Fruit fly (Drosophila melanogaster): ENCODE measurements around the gene bou.

The bou gene

DNA sequence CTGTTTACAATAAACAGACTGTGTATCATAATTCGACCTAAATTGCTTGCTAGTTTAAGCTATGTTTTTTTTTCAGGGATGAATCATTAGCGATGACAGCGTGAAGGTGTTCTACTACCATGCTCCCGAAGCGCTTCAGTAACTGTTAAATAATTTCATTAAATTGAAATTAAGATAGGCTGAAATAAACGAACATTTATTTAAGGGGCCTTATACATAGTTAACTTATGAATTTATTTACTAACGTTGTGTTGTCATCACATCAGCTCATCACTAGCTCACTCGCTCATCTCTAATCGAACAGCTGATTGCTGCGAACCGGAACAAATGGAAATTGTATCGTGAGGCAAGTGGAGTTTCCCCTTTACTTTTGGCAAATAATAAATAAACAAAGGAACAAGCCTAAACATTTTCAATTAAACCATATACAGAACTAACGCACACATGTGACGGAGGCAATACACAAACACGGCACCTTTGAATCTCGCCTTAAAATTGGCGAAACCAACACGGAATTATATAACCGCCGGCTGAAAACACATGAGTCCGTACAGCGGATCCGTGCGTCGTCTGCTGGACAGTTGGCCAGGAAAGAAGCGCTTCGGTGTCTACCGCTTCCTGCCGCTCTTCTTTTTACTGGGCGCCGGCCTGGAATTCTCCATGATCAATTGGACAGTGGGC lies 24.9 kb downstream of the bou start, which contains the start of the genes cm, sloth1 and sloth2:
TSS of gene cm (minus strand) at position 83 of the 681 bp plus-strand sequence.
TSS of gene sloth1 (plus strand) at position 295 of the 681 bp plus-strand sequence.
TSS of gene sloth2 (plus strand) at position 295 of the 681 bp plus-strand sequence.
- no peak for TF ChIP-seq ttk (optimal IDR thresholded peaks at IDR 0.05)
- no peak for TF ChIP-seq Myc (optimal IDR thresholded peaks at IDR 0.05)
- no peak for TF ChIP-seq psq (optimal IDR thresholded peaks at IDR 0.05)
- TF ChIP-seq Sin3A (optimal IDR thresholded peaks at IDR 0.05) = no peak
- no peak for TF ChIP-seq insv (optimal IDR thresholded peaks at IDR 0.05)

DNA sequence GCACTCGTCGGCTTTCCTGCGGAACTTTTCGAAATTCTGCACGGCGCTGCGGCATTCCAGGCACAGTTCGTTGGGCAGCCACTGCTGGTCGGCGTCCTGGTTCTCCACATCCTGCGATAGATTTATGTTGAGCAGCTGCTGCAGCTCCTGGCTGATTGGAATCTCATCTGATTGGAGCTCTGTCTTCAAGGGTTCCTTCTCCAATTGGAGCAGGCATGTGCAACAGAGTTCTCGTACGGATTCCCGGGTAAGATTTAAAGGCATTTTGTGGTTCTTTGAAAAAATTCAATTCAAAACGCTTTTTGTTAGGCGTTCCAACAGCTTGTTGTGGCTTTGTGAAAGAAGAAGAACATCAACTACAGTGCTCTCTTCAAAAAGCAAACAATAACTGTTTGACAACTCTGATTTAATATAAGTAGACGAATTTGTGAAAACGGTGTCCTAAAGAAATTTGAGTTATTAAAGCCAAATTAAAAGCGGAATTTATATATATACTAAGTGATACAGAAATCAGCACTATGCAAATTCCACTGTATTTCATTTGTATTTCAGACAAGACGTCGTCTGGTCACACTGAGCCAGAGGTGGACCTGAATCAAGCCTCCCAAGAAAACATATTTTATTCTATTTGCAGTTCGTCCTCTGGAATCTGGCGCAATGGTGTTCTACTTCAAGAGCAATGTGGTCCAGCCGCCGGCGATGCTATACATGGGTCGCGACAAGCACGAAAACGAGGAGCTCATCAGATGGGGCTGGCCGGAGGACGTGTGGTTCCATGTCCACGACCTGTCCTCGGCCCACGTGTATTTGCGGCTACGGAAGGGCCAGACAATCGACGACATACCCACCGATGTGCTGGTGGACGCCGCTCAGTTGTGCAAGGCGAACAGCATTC lies 27.3 kb downstream of the bou start, which contains the start of the genes CG3032 and CG4593:
TSS of gene CG3032 (minus strand) at position 562 of the 895 bp plus-strand sequence.
TSS of gene CG4593 (plus strand) at position 568 of the 895 bp plus-strand sequence.
- TF ChIP-seq insv (optimal IDR thresholded peaks at IDR 0.05) (no peak), Sin3A (optimal IDR thresholded peaks at IDR 0.05) (no peak), ttk (optimal IDR thresholded peaks at IDR 0.05) (no peak), Myc (optimal IDR thresholded peaks at IDR 0.05) (no peak), psq (optimal IDR thresholded peaks at IDR 0.05) (no peak), h (optimal IDR thresholded peaks at IDR 0.05) (no peak)

DNA sequence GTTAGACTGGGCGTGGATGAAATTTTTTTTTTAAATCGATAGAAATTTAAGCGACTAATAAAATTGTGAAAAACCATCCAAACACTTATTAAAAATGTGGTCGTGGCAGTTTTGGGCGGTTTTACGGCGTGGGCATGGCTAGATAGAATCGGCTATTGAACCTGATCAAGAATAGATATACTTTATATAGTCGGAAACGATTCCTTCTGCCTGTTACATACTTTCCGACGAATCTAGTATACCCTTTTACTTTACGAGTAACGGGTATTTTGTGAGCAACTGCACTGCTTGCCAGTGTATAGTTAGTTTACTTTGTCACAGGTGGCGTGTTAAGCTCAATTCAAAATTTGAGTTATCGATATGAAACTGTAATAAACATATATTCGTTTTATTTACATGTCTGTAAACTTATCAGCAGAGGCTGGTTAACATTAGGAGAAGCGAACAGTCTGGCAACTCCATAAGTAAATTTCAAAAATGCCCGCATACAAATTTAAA lies 28.7 kb downstream of the bou start:
- no peak for TF ChIP-seq h (optimal IDR thresholded peaks at IDR 0.05)
- no peak for TF ChIP-seq Myc (optimal IDR thresholded peaks at IDR 0.05)

DNA sequence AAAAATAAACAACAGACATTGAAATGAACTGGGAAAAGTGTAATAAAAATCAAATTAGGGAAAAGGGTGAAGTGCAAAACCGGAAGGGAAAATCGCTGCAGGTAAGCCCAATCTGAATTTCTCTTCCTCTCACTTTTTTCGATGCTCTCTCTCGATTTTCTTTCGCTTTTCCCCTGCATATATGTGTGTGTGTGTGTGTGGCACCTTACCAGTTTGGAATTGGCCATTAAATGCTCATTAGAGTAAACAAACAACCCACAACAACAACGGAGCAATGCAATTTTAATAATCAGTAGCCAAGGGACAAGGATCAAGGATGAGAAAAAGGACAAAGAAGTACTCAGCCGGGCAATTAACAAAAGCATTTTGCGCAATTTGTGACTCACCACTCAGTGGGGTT lies 48.6 kb downstream of the bou start:
- TF ChIP-seq insv (optimal IDR thresholded peaks at IDR 0.05) = no peak
- TF ChIP-seq h (optimal IDR thresholded peaks at IDR 0.05) = no peak
- TF ChIP-seq psq (optimal IDR thresholded peaks at IDR 0.05) = no peak
- no peak for TF ChIP-seq Myc (optimal IDR thresholded peaks at IDR 0.05)
- TF ChIP-seq Sin3A (optimal IDR thresholded peaks at IDR 0.05) = no peak
- TF ChIP-seq ttk (optimal IDR thresholded peaks at IDR 0.05) = no peak

Measured in Kc167 (cell line).